Worm (Caenorhabditis elegans) whole organism, late embryonic: Measurements from ENCODE around the gene idpb-2.

ENCODE experiments used
- ahr-1 ChIP-seq: sonication (generic microtip); optimal IDR thresholded peaks from 2 replicates; lab custom pipeline; 2016; ENCODE audit warnings: missing genetic modification characterization, missing compliant biosample characterization
- dve-1 ChIP-seq: sonication (generic microtip); optimal IDR thresholded peaks from 2 replicates; lab custom pipeline; 2017; ENCODE audit warnings: antibody characterized with exemption, mild to moderate bottlenecking, missing genetic modification characterization, missing compliant biosample characterization
- eyg-1 ChIP-seq: sonication (generic microtip); optimal IDR thresholded peaks from 2 replicates; lab custom pipeline; 2016; ENCODE audit warnings: missing genotype, missing genetic modification characterization, missing compliant biosample characterization

DNA sequence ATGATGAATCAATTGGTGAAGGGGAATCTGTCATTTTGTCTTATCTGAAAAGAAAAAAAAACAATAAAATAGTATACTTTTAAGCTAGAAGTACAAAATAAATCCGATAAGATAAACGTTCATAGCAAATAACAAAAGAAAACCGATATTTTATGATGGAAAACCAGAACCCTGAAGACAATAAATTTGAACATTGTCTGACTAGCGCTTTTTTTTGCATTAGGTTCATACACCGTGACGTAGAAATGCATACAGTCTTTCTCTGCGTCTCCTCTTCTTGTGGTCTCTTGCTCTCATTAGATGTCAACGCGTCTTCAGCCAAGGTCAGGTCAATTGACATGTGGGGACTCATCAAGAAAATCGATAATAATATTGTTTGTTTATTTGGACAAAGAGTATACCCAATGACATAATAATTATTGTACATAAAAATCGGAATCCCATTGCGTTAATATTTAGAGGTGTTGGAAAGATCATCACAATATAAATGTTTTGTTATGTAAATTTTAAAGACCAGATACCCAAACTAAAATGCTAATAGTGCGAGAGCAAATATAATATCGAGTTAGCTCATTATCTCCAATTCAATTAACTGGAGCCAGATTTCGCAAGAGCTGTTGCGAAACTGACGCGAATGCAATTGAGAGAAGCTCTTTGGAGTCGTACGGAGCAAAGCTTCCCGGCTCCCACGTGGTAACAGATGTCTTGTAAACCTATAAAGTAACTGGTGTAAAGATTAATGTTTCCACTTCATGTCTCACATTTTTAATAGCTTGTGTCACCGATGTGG, 11.9 kb upstream of the idpb-2 start, which contains the start of gene dsh-2:
- TF ChIP-seq eyg-1 (tag; lab: Kevin White, UChicago) (no peak), ahr-1 (tag; lab: Kevin White, UChicago) (no peak), dve-1 (tag; lab: Kevin White, UChicago) (no peak)
